Worm (Caenorhabditis elegans) whole organism, L3 larva: Measurements from ENCODE around the gene spe-27.

Source experiments
- ZK546.5 ChIP-seq: sonication (generic microtip); optimal IDR thresholded peaks from 2 replicates; lab custom pipeline; 2017; ENCODE audit warnings: missing biosample characterization, missing genetic modification characterization
- ceh-16 ChIP-seq: sonication (generic microtip); optimal IDR thresholded peaks from 2 replicates; lab custom pipeline; 2017; ENCODE audit warnings: missing biosample characterization, missing genetic modification characterization
- ceh-28 ChIP-seq: fragments of 150-350 bp; optimal IDR thresholded peaks from 2 replicates; lab custom pipeline; 2014; ENCODE audit warnings: missing biosample characterization, missing genetic modification reagents, missing genetic modification characterization
- daf-12 ChIP-seq: fragments of 150-350 bp; optimal IDR thresholded peaks from 2 replicates; lab custom pipeline; 2014; ENCODE audit warnings: missing biosample characterization, missing genetic modification reagents, missing genetic modification characterization
- egl-27 ChIP-seq: sonication (generic microtip); optimal IDR thresholded peaks from 4 replicates; lab custom pipeline; 2017; ENCODE audit warnings: missing biosample characterization, missing genetic modification reagents, missing genetic modification characterization
- egl-5 ChIP-seq: fragments of 150-350 bp; optimal IDR thresholded peaks from 2 replicates; lab custom pipeline; 2017; ENCODE audit warnings: missing biosample characterization, missing genetic modification reagents, missing genetic modification characterization, inconsistent platforms
- elt-1 ChIP-seq: fragments of 150-350 bp; optimal IDR thresholded peaks from 2 replicates; lab custom pipeline; 2014; ENCODE audit warnings: missing biosample characterization, missing genetic modification characterization
- elt-2 ChIP-seq: sonication (generic microtip); optimal IDR thresholded peaks from 2 replicates; lab custom pipeline; 2016; ENCODE audit warnings: missing genetic modification reagents, mild to moderate bottlenecking, missing genetic modification characterization, missing compliant biosample characterization
- elt-3 ChIP-seq, 3 experiments: fragments of 150-350 bp in 1 of 3; sonication (generic microtip) in 2 of 3; optimal IDR thresholded peaks; 2 replicates in 2 of 3; 4 replicates in 1 of 3; lab custom pipeline; 2014 to 2017; ENCODE audit warnings: missing biosample characterization in 3 of 3, missing genetic modification characterization in 3 of 3
- eor-1 ChIP-seq, 2 experiments: fragments of 150-350 bp; optimal IDR thresholded peaks; 2 replicates each; lab custom pipeline; 2014 to 2018; ENCODE audit warnings: missing biosample characterization in 2 of 2, missing genetic modification characterization in 2 of 2
- fkh-10 ChIP-seq: sonication (generic microtip); optimal IDR thresholded peaks from 2 replicates; lab custom pipeline; 2017; ENCODE audit warnings: missing biosample characterization, missing genetic modification reagents, missing genetic modification characterization
- fkh-2 ChIP-seq: fragments of 150-350 bp; optimal IDR thresholded peaks from 2 replicates; lab custom pipeline; 2014; ENCODE audit warnings: missing biosample characterization, missing genetic modification reagents, missing genetic modification characterization
- fos-1 ChIP-seq: fragments of 150-350 bp; optimal IDR thresholded peaks from 2 replicates; lab custom pipeline; 2014; ENCODE audit warnings: missing biosample characterization, missing genetic modification characterization
- hmg-11 ChIP-seq: sonication (generic microtip); optimal IDR thresholded peaks from 2 replicates; lab custom pipeline; 2016; ENCODE audit warnings: missing genetic modification characterization, missing compliant biosample characterization
- jun-1 ChIP-seq: fragments of 150-350 bp; optimal IDR thresholded peaks from 2 replicates; lab custom pipeline; 2014; ENCODE audit warnings: missing biosample characterization, missing genetic modification reagents, missing genetic modification characterization
- lsy-12 ChIP-seq: sonication (generic microtip); optimal IDR thresholded peaks from 2 replicates; lab custom pipeline; 2016; ENCODE audit warnings: mild to moderate bottlenecking, missing genetic modification characterization, missing compliant biosample characterization
- mml-1 ChIP-seq: fragments of 150-350 bp; sonication (generic microtip); optimal IDR thresholded peaks from 3 replicates; lab custom pipeline; 2014; ENCODE audit warnings: missing biosample characterization, missing genetic modification characterization
- nfya-1 ChIP-seq: sonication (generic microtip); optimal IDR thresholded peaks from 2 replicates; lab custom pipeline; 2017; ENCODE audit warnings: missing genetic modification characterization, mild to moderate bottlenecking, missing compliant biosample characterization, antibody characterized with exemption, moderate library complexity; ENCODE audit not compliant: insufficient read depth
- nhr-11 ChIP-seq: fragments of 150-350 bp; optimal IDR thresholded peaks from 2 replicates; lab custom pipeline; 2014; ENCODE audit warnings: missing biosample characterization, missing genetic modification characterization
- nhr-23 ChIP-seq: fragments of 150-350 bp; optimal IDR thresholded peaks from 2 replicates; lab custom pipeline; 2014; ENCODE audit warnings: missing biosample characterization, missing genetic modification reagents, missing genetic modification characterization
- nhr-237 ChIP-seq: fragments of 150-350 bp; optimal IDR thresholded peaks from 2 replicates; lab custom pipeline; 2014; ENCODE audit warnings: missing biosample characterization, missing genetic modification characterization
- nhr-25 ChIP-seq: sonication (generic microtip); optimal IDR thresholded peaks from 2 replicates; lab custom pipeline; 2017; ENCODE audit warnings: missing biosample characterization, missing genetic modification characterization
- nhr-43 ChIP-seq: sonication (generic microtip); optimal IDR thresholded peaks from 2 replicates; lab custom pipeline; 2016; ENCODE audit warnings: mild to moderate bottlenecking, missing genetic modification characterization, missing compliant biosample characterization; ENCODE audit not compliant: poor library complexity, severe bottlenecking
- nhr-67 ChIP-seq: fragments of 150-350 bp; optimal IDR thresholded peaks from 2 replicates; lab custom pipeline; 2014; ENCODE audit warnings: missing biosample characterization, missing genetic modification characterization
- nhr-76 ChIP-seq: fragments of 150-350 bp; sonication (generic microtip); optimal IDR thresholded peaks from 5 replicates; lab custom pipeline; 2014; ENCODE audit warnings: missing biosample characterization, missing genetic modification characterization
- nhr-77 ChIP-seq: fragments of 150-350 bp; optimal IDR thresholded peaks from 2 replicates; lab custom pipeline; 2014; ENCODE audit warnings: missing biosample characterization, missing genetic modification characterization
- pha-4 ChIP-seq: fragments of 150-350 bp; optimal IDR thresholded peaks from 2 replicates; lab custom pipeline; 2014; ENCODE audit warnings: missing biosample characterization, missing genetic modification reagents, missing genetic modification characterization
- snpc-4 ChIP-seq: fragments of 150-350 bp; optimal IDR thresholded peaks from 2 replicates; lab custom pipeline; 2014; ENCODE audit warnings: missing biosample characterization, missing genetic modification characterization
- unc-39 ChIP-seq: sonication (generic microtip); optimal IDR thresholded peaks from 4 replicates; lab custom pipeline; 2017; ENCODE audit warnings: missing biosample characterization, missing genetic modification characterization
- unc-62 ChIP-seq: fragments of 150-350 bp; sonication (generic microtip); optimal IDR thresholded peaks from 4 replicates; lab custom pipeline; 2014; ENCODE audit warnings: missing biosample characterization, missing genetic modification reagents, missing genetic modification characterization
- zag-1 ChIP-seq: fragments of 150-350 bp; optimal IDR thresholded peaks from 2 replicates; lab custom pipeline; 2014; ENCODE audit warnings: missing biosample characterization, missing genetic modification characterization
- ztf-4 ChIP-seq: fragments of 150-350 bp; optimal IDR thresholded peaks from 2 replicates; lab custom pipeline; 2014; ENCODE audit warnings: missing biosample characterization, missing genetic modification characterization

The spe-27 gene

ce11 chrIV:5865818-5866217 is at the start of gene spe-27:
spe-27 (minus strand) TSS chrIV:5865918.
- TF ChIP-seq nhr-76 (tag; lab: Kevin White, UChicago) (no peak), mml-1 (no peak), nhr-25 (no peak), ceh-28 (tag; lab: Kevin White, UChicago) (no peak), jun-1 (no peak), lsy-12 (no peak), nhr-43 (tag; lab: Kevin White, UChicago) (no peak), fos-1 (no peak), fkh-10 (GFP tag; lab: Kevin White, UChicago) (no peak), nhr-67 (tag; lab: Kevin White, UChicago) (no peak), nhr-23 (tag; lab: Kevin White, UChicago) (no peak), ceh-16 (tag; lab: Kevin White, UChicago) (no peak), pha-4 (tag; lab: Kevin White, UChicago) (no peak), elt-1 (no peak), ZK546.5 (tag; lab: Kevin White, UChicago) (no peak), elt-2 (tag; lab: Kevin White, UChicago) (no peak), daf-12 (tag; lab: Kevin White, UChicago) (no peak), snpc-4 (tag; lab: Kevin White, UChicago) (no peak)

- TF ChIP-seq fkh-10 (GFP tag; lab: Kevin White, UChicago) (peak; percentile 88), nhr-237 (no peak)
- TF ChIP-seq, all 47 proteins: peak for 1
These were observed 49.4 kb upstream of the spe-27 start for ce11 chrIV:5915152-5915551.

ce11 chrIV:5903305-5903778 is 37.6 kb upstream of the spe-27 start, which contains the start of gene H04M03.12:
H04M03.12 (minus strand) TSS chrIV:5903355.
- no peak for TF ChIP-seq nhr-11 (tag; lab: Kevin White, UChicago)
- TF ChIP-seq nhr-25 = no peak
- TF ChIP-seq snpc-4 (tag; lab: Kevin White, UChicago) = no peak
- no peak for TF ChIP-seq elt-1
- TF ChIP-seq nfya-1 (tag; lab: Kevin White, UChicago) = peak; percentile 67
- TF ChIP-seq nhr-67 (tag; lab: Kevin White, UChicago) = no peak

- no peak for TF ChIP-seq eor-1 (tag; optimal IDR thresholded peaks at IDR 0.05; lab: Kevin White, UChicago)
- TF ChIP-seq, all 47 proteins: peak for 0
These were observed 37.0 kb upstream of the spe-27 start for ce11 chrIV:5902730-5903129.

- TF ChIP-seq elt-1 (no peak), nhr-43 (tag; lab: Kevin White, UChicago) (no peak), ztf-4 (tag; lab: Kevin White, UChicago) (no peak), egl-5 (no peak), unc-62 (GFP tag; lab: Kevin White, UChicago) (no peak), elt-3 (tag; optimal IDR thresholded peaks at IDR 0.05; lab: Kevin White, UChicago) (no peak), nhr-77 (tag; lab: Kevin White, UChicago) (no peak), fos-1 (no peak), zag-1 (tag; lab: Kevin White, UChicago) (no peak), hmg-11 (tag; lab: Kevin White, UChicago) (no peak), fkh-2 (tag; lab: Kevin White, UChicago) (no peak), nhr-11 (tag; lab: Kevin White, UChicago) (no peak), nhr-25 (no peak), elt-2 (tag; lab: Kevin White, UChicago) (no peak), unc-39 (tag; lab: Kevin White, UChicago) (no peak), pha-4 (tag; lab: Kevin White, UChicago) (no peak), nhr-23 (tag; lab: Kevin White, UChicago) (no peak)
These were observed 30.6 kb upstream of the spe-27 start, which contains the start of gene pck-3 for ce11 chrIV:5896341-5896740. pck-3 (plus strand) TSS chrIV:5896641.

- no peak for TF ChIP-seq egl-27 (tag; lab: Kevin White, UChicago)
- TF ChIP-seq elt-1 = no peak
- no peak for TF ChIP-seq nhr-237
- TF ChIP-seq pha-4 (tag; lab: Kevin White, UChicago) = no peak
- TF ChIP-seq mml-1 = no peak
- no peak for TF ChIP-seq snpc-4 (tag; lab: Kevin White, UChicago)
- TF ChIP-seq fkh-2 (tag; lab: Kevin White, UChicago) = no peak
These were observed 29.5 kb upstream of the spe-27 start, which contains the start of gene nspb-6 for ce11 chrIV:5895190-5895589. nspb-6 (plus strand) TSS chrIV:5895490.
